Fruit fly (Drosophila melanogaster): Measurements from ENCODE around the gene TotC.

Gene TotC

dm6 chr3R:20914103-20914502, 41.3 kb downstream of the TotC start, which contains the start of gene hdly (continued):
- peak; percentile 75 for TF ChIP-seq mirr (GFP tag; optimal IDR thresholded peaks at IDR 0.05)
- peak; percentile 12 for TF ChIP-seq dmrt99B (tag; optimal IDR thresholded peaks at IDR 0.05)
- TF ChIP-seq schlank (tag; optimal IDR thresholded peaks at IDR 0.05), result peak; percentile 27
- peak; percentile 21 for TF ChIP-seq CG3281 (GFP tag; optimal IDR thresholded peaks at IDR 0.05)
- TF ChIP-seq CG13296 (GFP tag; optimal IDR thresholded peaks at IDR 0.05), result peak; percentile 76
- peak; percentile 24 for TF ChIP-seq HHEX (GFP tag; optimal IDR thresholded peaks at IDR 0.05)
- TF ChIP-seq CG18476 (GFP tag; optimal IDR thresholded peaks at IDR 0.05), result no peak
- TF ChIP-seq Bteb2 (GFP tag; optimal IDR thresholded peaks at IDR 0.05), result no peak
- TF ChIP-seq Fer3 (tag; optimal IDR thresholded peaks at IDR 0.05), result peak; percentile 34
- TF ChIP-seq da (GFP tag; optimal IDR thresholded peaks at IDR 0.05), result no peak
- TF ChIP-seq Dbx (GFP tag; IDR thresholded peaks at IDR 0.05), result 0 out of 3 replicates have a peak, but pooled peaks have one; percentile 11
- no peak for TF ChIP-seq CG8290 (GFP tag; optimal IDR thresholded peaks at IDR 0.05)
- peak in 1 of 2 experiments; percentile 56 for TF ChIP-seq CG8290 (tag; optimal IDR thresholded peaks at IDR 0.05)
- no peak for TF ChIP-seq trem (tag; optimal IDR thresholded peaks at IDR 0.05)
- TF ChIP-seq CG12299 (tag; optimal IDR thresholded peaks at IDR 0.05), result no peak
- peak; percentile 67 for TF ChIP-seq B-H2 (GFP tag; optimal IDR thresholded peaks at IDR 0.05)
- TF ChIP-seq Vsx1 (GFP tag; optimal IDR thresholded peaks at IDR 0.05), result peak; percentile 14
- peak; percentile 100 for TF ChIP-seq nom (GFP tag; optimal IDR thresholded peaks at IDR 0.05)
- 0 out of 2 replicates have a peak, but pooled peaks have one; percentile 16 for TF ChIP-seq Atf6 (GFP tag; IDR thresholded peaks at IDR 0.05)
- TF ChIP-seq hkb (optimal IDR thresholded peaks at IDR 0.05), result no peak
- 0 out of 2 replicates have a peak, but pooled peaks have one; percentile 38 for TF ChIP-seq hkb (GFP tag; IDR thresholded peaks at IDR 0.05)
- 0 out of 3 replicates have a peak, but pooled peaks have one; percentile 8 for TF ChIP-seq gce (GFP tag; IDR thresholded peaks at IDR 0.05)
- no peak for TF ChIP-seq Kr (GFP tag; optimal IDR thresholded peaks at IDR 0.05)
- TF ChIP-seq Fer2 (tag; optimal IDR thresholded peaks at IDR 0.05), result no peak
- TF ChIP-seq Sox100B (GFP tag; optimal IDR thresholded peaks at IDR 0.05), result peak; percentile 1
- TF ChIP-seq ranshi (GFP tag; IDR thresholded peaks at IDR 0.05), result peak; percentile 10; the same call in 1 of the 2 replicates
- TF ChIP-seq tx (GFP tag; optimal IDR thresholded peaks at IDR 0.05), result no peak
- peak; percentile 45 for TF ChIP-seq CG17568 (GFP tag; optimal IDR thresholded peaks at IDR 0.05)
- TF ChIP-seq jing (GFP tag; optimal IDR thresholded peaks at IDR 0.05), result no peak
- 0 out of 2 replicates have a peak, but pooled peaks have one; percentile 6 for TF ChIP-seq NFAT (GFP tag; IDR thresholded peaks at IDR 0.05)
- no peak for TF ChIP-seq CG9876 (GFP tag; optimal IDR thresholded peaks at IDR 0.05)
- peak in 1 of 2 experiments; percentile 10 for TF ChIP-seq dpn (GFP tag; optimal IDR thresholded peaks at IDR 0.05)
- 0 out of 2 replicates have a peak, but pooled peaks have one; percentile 4 for TF ChIP-seq onecut (GFP tag; IDR thresholded peaks at IDR 0.05)
- peak; percentile 2 for TF ChIP-seq CG12769 (tag; optimal IDR thresholded peaks at IDR 0.05)
- TF ChIP-seq CG3163 (GFP tag; optimal IDR thresholded peaks at IDR 0.05), result peak; percentile 91
- no peak for TF ChIP-seq slbo (GFP tag; IDR thresholded peaks at IDR 0.05)
- peak; percentile 45 for TF ChIP-seq sens (GFP tag)
- TF ChIP-seq scrt (GFP tag; optimal IDR thresholded peaks at IDR 0.05), result peak; percentile 29
- TF ChIP-seq CG2129 (GFP tag; IDR thresholded peaks at IDR 0.05; ENCODE audit: partially characterized antibody), result no peak
- TF ChIP-seq CG15269 (tag; optimal IDR thresholded peaks at IDR 0.05), result peak; percentile 51
- peak; percentile 87 for TF ChIP-seq Med (GFP tag)

dm6 chr3R:20915828-20916227, 43.0 kb downstream of the TotC start:
- TF ChIP-seq zfh1 (GFP tag; IDR thresholded peaks at IDR 0.05), result no peak
- TF ChIP-seq tup (GFP tag; optimal IDR thresholded peaks at IDR 0.05), result no peak
- TF ChIP-seq zen2 (GFP tag; IDR thresholded peaks at IDR 0.05; ENCODE audit: partially characterized antibody), result no peak
- TF ChIP-seq HmgD (GFP tag; optimal IDR thresholded peaks at IDR 0.05), result no peak
- TF ChIP-seq Antp (GFP tag; optimal IDR thresholded peaks at IDR 0.05), result no peak
- TF ChIP-seq CG7271 (tag; optimal IDR thresholded peaks at IDR 0.05), result no peak
- TF ChIP-seq vvl (GFP tag; IDR thresholded peaks at IDR 0.05), result 0 out of 2 replicates have a peak, but pooled peaks have one; percentile 26
- TF ChIP-seq Dek (tag; optimal IDR thresholded peaks at IDR 0.05), result no peak
- TF ChIP-seq chn (GFP tag; optimal IDR thresholded peaks at IDR 0.05), result no peak
- no peak for TF ChIP-seq schlank (tag; optimal IDR thresholded peaks at IDR 0.05)
- TF ChIP-seq lab (GFP tag; optimal IDR thresholded peaks at IDR 0.05), result peak; percentile 40
- TF ChIP-seq CG16815 (GFP tag; optimal IDR thresholded peaks at IDR 0.05), result no peak
- no peak for TF ChIP-seq CG12744 (GFP tag; optimal IDR thresholded peaks at IDR 0.05)

All from whole organism, embryonic.